Fruit fly (Drosophila melanogaster): ENCODE results near the gene CG44325.
A peak's percentile ranks its signal among the peaks of the same experiment; 100 is the strongest.

CG44325 gene

dm6 chrX:9075641-9076324 lies 2.5 kb downstream of the CG44325 start (continued):
- TF ChIP-seq brk (GFP tag; optimal IDR thresholded peaks at IDR 0.05) (no peak), Hr83 (GFP tag; optimal IDR thresholded peaks at IDR 0.05; ENCODE audit: poor library complexity, severe bottlenecking) (no peak)

- TF ChIP-seq GATAd (GFP tag; optimal IDR thresholded peaks at IDR 0.05) = no peak
- TF ChIP-seq Sp1 (GFP tag; optimal IDR thresholded peaks at IDR 0.05) = no peak
- TF ChIP-seq Mio (GFP tag; optimal IDR thresholded peaks at IDR 0.05) = no peak
- TF ChIP-seq woc (GFP tag; optimal IDR thresholded peaks at IDR 0.05) = no peak
- TF ChIP-seq br (GFP tag; optimal IDR thresholded peaks at IDR 0.05) = no peak
- no peak for TF ChIP-seq dmrt93B (GFP tag; optimal IDR thresholded peaks at IDR 0.05)
- no peak for TF ChIP-seq Hnf4 (GFP tag; optimal IDR thresholded peaks at IDR 0.05)
- TF ChIP-seq lola (GFP tag; optimal IDR thresholded peaks at IDR 0.05) = no peak
- no peak for TF ChIP-seq sage (GFP tag; optimal IDR thresholded peaks at IDR 0.05)
- no peak for TF ChIP-seq tai (GFP tag; optimal IDR thresholded peaks at IDR 0.05)
- no peak for TF ChIP-seq fru (GFP tag; optimal IDR thresholded peaks at IDR 0.05)
- TF ChIP-seq OdsH (GFP tag; optimal IDR thresholded peaks at IDR 0.05) = no peak
- no peak for TF ChIP-seq CG9705 (GFP tag; optimal IDR thresholded peaks at IDR 0.05)
- TF ChIP-seq Hr78 (GFP tag; optimal IDR thresholded peaks at IDR 0.05) = no peak
- TF ChIP-seq Dif (GFP tag; optimal IDR thresholded peaks at IDR 0.05; ENCODE audit: partially characterized antibody) = no peak
- TF ChIP-seq Abd-B (GFP tag; optimal IDR thresholded peaks at IDR 0.05) = no peak
- no peak for TF ChIP-seq rgr (GFP tag; optimal IDR thresholded peaks at IDR 0.05)
- TF ChIP-seq sv (GFP tag; optimal IDR thresholded peaks at IDR 0.05) = no peak
Observed at dm6 chrX:9074040-9074439, 4.3 kb downstream of the CG44325 start.

- no peak for TF ChIP-seq fru (GFP tag; optimal IDR thresholded peaks at IDR 0.05)
- TF ChIP-seq GATAd (GFP tag; optimal IDR thresholded peaks at IDR 0.05) = no peak
- no peak for TF ChIP-seq Dif (GFP tag; optimal IDR thresholded peaks at IDR 0.05; ENCODE audit: partially characterized antibody)
- TF ChIP-seq HLH106 (tag; optimal IDR thresholded peaks at IDR 0.05) = no peak
- no peak for TF ChIP-seq Hr83 (GFP tag; optimal IDR thresholded peaks at IDR 0.05; ENCODE audit: poor library complexity, severe bottlenecking)
- TF ChIP-seq CG9705 (GFP tag; optimal IDR thresholded peaks at IDR 0.05) = no peak
- no peak for TF ChIP-seq N (GFP tag; optimal IDR thresholded peaks at IDR 0.05)
- no peak for TF ChIP-seq Rel (GFP tag; optimal IDR thresholded peaks at IDR 0.05)
- TF ChIP-seq Rel (tag; optimal IDR thresholded peaks at IDR 0.05) = no peak
- TF ChIP-seq sage (GFP tag; optimal IDR thresholded peaks at IDR 0.05) = no peak
- no peak for TF ChIP-seq Hnf4 (GFP tag; optimal IDR thresholded peaks at IDR 0.05)
- TF ChIP-seq lola (GFP tag; optimal IDR thresholded peaks at IDR 0.05) = no peak
- no peak for TF ChIP-seq Hr78 (GFP tag; optimal IDR thresholded peaks at IDR 0.05)
- TF ChIP-seq jim (GFP tag; optimal IDR thresholded peaks at IDR 0.05) = no peak
- no peak for TF ChIP-seq CG32264 (GFP tag; optimal IDR thresholded peaks at IDR 0.05)
- TF ChIP-seq brk (GFP tag; optimal IDR thresholded peaks at IDR 0.05) = no peak
Observed at dm6 chrX:9071308-9071707, 7.0 kb downstream of the CG44325 start, which contains the start of gene CG10970. Gene CG10970, minus strand, starts transcription at chrX:9071408.

- TF ChIP-seq Dfd (GFP tag; optimal IDR thresholded peaks at IDR 0.05) (peak; percentile 26), pan (optimal IDR thresholded peaks at IDR 0.05) (no peak), ey (GFP tag; optimal IDR thresholded peaks at IDR 0.05) (peak; percentile 9), h (GFP tag; optimal IDR thresholded peaks at IDR 0.05) (no peak), CG9705 (GFP tag; optimal IDR thresholded peaks at IDR 0.05) (no peak), CrebA (GFP tag; optimal IDR thresholded peaks at IDR 0.05; ENCODE audit: borderline replicate concordance) (no peak), Sp1 (GFP tag; optimal IDR thresholded peaks at IDR 0.05) (no peak), jim (GFP tag; optimal IDR thresholded peaks at IDR 0.05) (no peak), OdsH (GFP tag; optimal IDR thresholded peaks at IDR 0.05) (no peak), Dif (GFP tag; optimal IDR thresholded peaks at IDR 0.05; ENCODE audit: partially characterized antibody) (no peak), psq (GFP tag; optimal IDR thresholded peaks at IDR 0.05) (no peak)
Observed at dm6 chrX:9068822-9069221, 9.5 kb downstream of the CG44325 start.
